Worm (Caenorhabditis elegans): ENCODE results near the gene T04B8.1.

T04B8.1 gene

ce11 chrII:601305-601704, 32.8 kb upstream of the T04B8.1 start (continued):
- TF ChIP-seq snu-23 (GFP tag; optimal IDR thresholded peaks at IDR 0.05) (peak; percentile 34), elt-2 (tag; optimal IDR thresholded peaks at IDR 0.05) (no peak), zag-1 (tag; optimal IDR thresholded peaks at IDR 0.05) (no peak), ceh-82 (tag; optimal IDR thresholded peaks at IDR 0.05) (peak in 2 of 3 experiments; percentile 4 to 36), ceh-90 (tag; optimal IDR thresholded peaks at IDR 0.05) (no peak), nhr-12 (tag; optimal IDR thresholded peaks at IDR 0.05) (no peak), hlh-4 (tag; optimal IDR thresholded peaks at IDR 0.05) (no peak), isw-1 (GFP tag; IDR thresholded peaks at IDR 0.05) (peak; percentile 15; the same call in 1 of the 2 replicates), ces-1 (GFP tag; optimal IDR thresholded peaks at IDR 0.05) (no peak), ztf-4 (tag; optimal IDR thresholded peaks at IDR 0.05) (no peak), nhr-90 (tag; optimal IDR thresholded peaks at IDR 0.05; ENCODE audit: poor library complexity) (peak; percentile 10), nhr-19 (GFP tag; conservative IDR thresholded peaks at IDR 0.05) (peak; percentile 12; the same call in 1 of the 2 replicates), sptf-1 (tag; optimal IDR thresholded peaks at IDR 0.05) (no peak), skn-1 (tag; optimal IDR thresholded peaks at IDR 0.05) (peak; percentile 45), fkh-10 (GFP tag; optimal IDR thresholded peaks at IDR 0.05) (no peak), vab-15 (tag; optimal IDR thresholded peaks at IDR 0.05) (no peak), hlh-17 (GFP tag; optimal IDR thresholded peaks at IDR 0.05; ENCODE audit: borderline replicate concordance) (no peak), ztf-11 (tag; optimal IDR thresholded peaks at IDR 0.05) (no peak), lin-13 (GFP tag; optimal IDR thresholded peaks at IDR 0.05) (peak; percentile 38), lin-39 (tag; optimal IDR thresholded peaks at IDR 0.05) (no peak), nhr-20 (tag; optimal IDR thresholded peaks at IDR 0.05) (peak; percentile 29), fkh-4 (tag; optimal IDR thresholded peaks at IDR 0.05; ENCODE audit: borderline replicate concordance) (no peak), dpl-1 (GFP tag; optimal IDR thresholded peaks at IDR 0.05) (peak in 2 of 3 experiments; percentile 0 to 52), swsn-7 (tag; optimal IDR thresholded peaks at IDR 0.05) (peak; percentile 49), xbp-1 (tag; optimal IDR thresholded peaks at IDR 0.05) (peak; percentile 34), egl-13 (tag; optimal IDR thresholded peaks at IDR 0.05) (peak; percentile 35), nhr-237 (tag; optimal IDR thresholded peaks at IDR 0.05) (no peak), lsy-2 (tag; optimal IDR thresholded peaks at IDR 0.05) (peak; percentile 50 to 54), nhr-85 (tag) (no peak), efl-1 (optimal IDR thresholded peaks at IDR 0.05) (peak; percentile 53 to 57), efl-1 (GFP tag; optimal IDR thresholded peaks at IDR 0.05 in 1 of 2) (peak; percentile 39 to 93), mdl-1 (tag; optimal IDR thresholded peaks at IDR 0.05) (peak in 1 of 2 experiments; percentile 44), nhr-11 (tag; optimal IDR thresholded peaks at IDR 0.05) (peak; percentile 6), lir-3 (tag; optimal IDR thresholded peaks at IDR 0.05; ENCODE audit: poor library complexity) (peak; percentile 31), C34B4.2 (tag; optimal IDR thresholded peaks at IDR 0.05) (no peak), ceh-88 (GFP tag; IDR thresholded peaks at IDR 0.05) (no peak), irx-1 (tag; optimal IDR thresholded peaks at IDR 0.05) (no peak), Y116A8C.19 (tag; optimal IDR thresholded peaks at IDR 0.05; ENCODE audit: borderline replicate concordance) (no peak), blmp-1 (tag; optimal IDR thresholded peaks at IDR 0.05) (no peak), pqm-1 (tag; optimal IDR thresholded peaks at IDR 0.05) (no peak), fkh-8 (tag; optimal IDR thresholded peaks at IDR 0.05) (peak; percentile 78), nhr-76 (tag; optimal IDR thresholded peaks at IDR 0.05) (no peak), elt-3 (tag; optimal IDR thresholded peaks at IDR 0.05) (no peak), aha-1 (tag; optimal IDR thresholded peaks at IDR 0.05) (no peak), tbx-2 (tag; optimal IDR thresholded peaks at IDR 0.05) (peak; percentile 30), nhr-47 (tag; optimal IDR thresholded peaks at IDR 0.05) (peak; percentile 60), mef-2 (tag; optimal IDR thresholded peaks at IDR 0.05) (no peak), lin-35 (GFP tag; optimal IDR thresholded peaks at IDR 0.05) (peak; percentile 26 to 51), nhr-77 (tag; optimal IDR thresholded peaks at IDR 0.05) (no peak), unc-30 (tag; optimal IDR thresholded peaks at IDR 0.05) (no peak), unc-86 (tag; optimal IDR thresholded peaks at IDR 0.05) (peak; percentile 91), C16A3.4 (tag; optimal IDR thresholded peaks at IDR 0.05) (no peak)
